Fruit fly (Drosophila melanogaster) whole organism, wandering third instar larva: ENCODE results near the gene CG13887.

ENCODE experiments used
- HLH106 ChIP-seq: fragments of 200-800 bp; optimal IDR thresholded peaks from 3 replicates; lab custom pipeline; 2019; ENCODE audit warnings: missing biosample characterization, mild to moderate bottlenecking, missing genetic modification characterization, moderate library complexity
- Hnf4 ChIP-seq: fragments of 200-800 bp; sonication (Bioruptor generic); optimal IDR thresholded peaks from 2 replicates; lab custom pipeline; 2016; ENCODE audit warnings: missing biosample characterization, mild to moderate bottlenecking, missing genetic modification characterization
- Hr78 ChIP-seq: fragments of >200 bp; optimal IDR thresholded peaks from 2 replicates; lab custom pipeline; 2017; ENCODE audit warnings: missing biosample characterization, missing genetic modification characterization
- OdsH ChIP-seq: fragments of 200-800 bp; sonication (Bioruptor generic); optimal IDR thresholded peaks from 2 replicates; lab custom pipeline; 2016; ENCODE audit warnings: missing biosample characterization, mild to moderate bottlenecking, missing genetic modification characterization
- Sp1 ChIP-seq: fragments of 200-800 bp; sonication (Bioruptor generic); optimal IDR thresholded peaks from 3 replicates; lab custom pipeline; 2019; ENCODE audit warnings: missing biosample characterization, mild to moderate bottlenecking, missing genetic modification characterization, moderate library complexity
- dmrt93B ChIP-seq: fragments of 200-800 bp; sonication (Bioruptor generic); optimal IDR thresholded peaks from 2 replicates; lab custom pipeline; 2018; ENCODE audit warnings: missing biosample characterization, mild to moderate bottlenecking, missing genetic modification characterization
- fru ChIP-seq: fragments of 200-800 bp; sonication (Bioruptor generic); optimal IDR thresholded peaks from 3 replicates; lab custom pipeline; 2016; ENCODE audit warnings: missing biosample characterization, mild to moderate bottlenecking, missing genetic modification characterization
- lola ChIP-seq: fragments of >200 bp; optimal IDR thresholded peaks from 2 replicates; lab custom pipeline; 2017; ENCODE audit warnings: missing biosample characterization, missing genetic modification characterization
- pan ChIP-seq: fragments of >200 bp; optimal IDR thresholded peaks from 2 replicates; lab custom pipeline; 2017
- psq ChIP-seq: fragments of 200-800 bp; sonication (Bioruptor generic); optimal IDR thresholded peaks from 3 replicates; lab custom pipeline; 2017; ENCODE audit warnings: missing biosample characterization, mild to moderate bottlenecking, missing genetic modification characterization, moderate library complexity
- sv ChIP-seq: fragments of 200-800 bp; sonication (Bioruptor generic); optimal IDR thresholded peaks from 3 replicates; lab custom pipeline; 2016; ENCODE audit warnings: missing biosample characterization, missing genetic modification characterization

dm6 chr3L:851061-851460, 13.4 kb downstream of the CG13887 start, which contains the start of gene Dci:
- TF ChIP-seq psq (GFP tag; lab: Kevin White, UChicago), result peak; percentile 44
- TF ChIP-seq lola (GFP tag; lab: Kevin White, UChicago), result no peak
- no peak for TF ChIP-seq Hnf4
- TF ChIP-seq Hr78 (GFP tag; lab: Kevin White, UChicago), result no peak
- peak; percentile 46 for TF ChIP-seq OdsH (GFP tag; lab: Kevin White, UChicago)
- peak; percentile 60 for TF ChIP-seq HLH106 (tag; lab: Kevin White, UChicago)
- peak; percentile 62 for TF ChIP-seq fru (GFP tag; lab: Kevin White, UChicago)
- TF ChIP-seq pan (lab: Kevin White, UChicago), result no peak
- TF ChIP-seq sv, result peak; percentile 69
- TF ChIP-seq Sp1 (GFP tag; lab: Kevin White, UChicago), result peak; percentile 35
- TF ChIP-seq dmrt93B (GFP tag; lab: Kevin White, UChicago), result peak; percentile 28
